Fruit fly (Drosophila melanogaster) whole organism, embryonic: ENCODE results near the gene CG12016.

ENCODE experiments used
- Ada2b ChIP-seq: fragments of 200-800 bp; sonication (Bioruptor generic); IDR thresholded peaks from 2 replicates; pipeline ENCODE4 v1.3.6; 2022; ENCODE audit warnings: missing biosample characterization, missing genetic modification characterization
- Awh ChIP-seq: fragments of 200-800 bp; sonication (Bioruptor generic); IDR thresholded peaks from 2 replicates; pipeline ENCODE4, ENCODE4 v1.3.6; 2022; ENCODE audit warnings: missing biosample characterization, missing genetic modification characterization
- CG10654 ChIP-seq: fragments of 200-800 bp; sonication (Bioruptor generic); optimal IDR thresholded peaks from 2 replicates; lab custom pipeline; 2016; ENCODE audit warnings: missing biosample characterization, missing genetic modification characterization
- CG12071 ChIP-seq: fragments of 200-800 bp; sonication (Bioruptor generic); optimal IDR thresholded peaks from 3 replicates; lab custom pipeline; 2018; ENCODE audit warnings: missing biosample characterization, mild to moderate bottlenecking, missing genetic modification characterization
- CG12391 ChIP-seq: fragments of 200-800 bp; sonication (Bioruptor generic); optimal IDR thresholded peaks from 3 replicates; lab custom pipeline; 2018; ENCODE audit warnings: missing biosample characterization, mild to moderate bottlenecking, missing genetic modification characterization, moderate library complexity
- CG14667 ChIP-seq: fragments of 200-800 bp; sonication (Bioruptor generic); IDR thresholded peaks from 2 replicates; pipeline ENCODE4 v1.3.6; 2022; ENCODE audit warnings: missing biosample characterization, missing genetic modification characterization
- CG15073 ChIP-seq: fragments of 200-800 bp; sonication (Bioruptor generic); optimal IDR thresholded peaks from 2 replicates; lab custom pipeline; 2016; ENCODE audit warnings: missing biosample characterization, missing genetic modification characterization
- CG15514 ChIP-seq: fragments of 200-800 bp; sonication (Bioruptor generic); optimal IDR thresholded peaks from 3 replicates; lab custom pipeline; 2017; ENCODE audit warnings: missing biosample characterization, missing genetic modification characterization, mild to moderate bottlenecking, moderate library complexity, missing genetic modification reagents
- CG17802 ChIP-seq: fragments of 200-800 bp; sonication (Bioruptor generic); optimal IDR thresholded peaks from 2 replicates; lab custom pipeline; 2018; ENCODE audit warnings: missing biosample characterization, mild to moderate bottlenecking, missing genetic modification characterization, moderate library complexity
- CG30403 ChIP-seq: fragments of 200-800 bp; sonication (Bioruptor generic); optimal IDR thresholded peaks from 3 replicates; lab custom pipeline; 2016; ENCODE audit warnings: missing biosample characterization, missing genetic modification characterization
- CG30431 ChIP-seq: fragments of 200-800 bp; sonication (Bioruptor generic); optimal IDR thresholded peaks from 2 replicates; lab custom pipeline; 2017; ENCODE audit warnings: missing biosample characterization, missing genetic modification characterization
- CG42726 ChIP-seq: fragments of 200-800 bp; sonication (Bioruptor generic); IDR thresholded peaks from 2 replicates; pipeline ENCODE4 v1.3.6; 2022; ENCODE audit warnings: missing biosample characterization, missing genetic modification characterization; ENCODE audit not compliant: partially characterized antibody
- CG4282 ChIP-seq: fragments of 200-800 bp; sonication (Bioruptor generic); optimal IDR thresholded peaks from 2 replicates; lab custom pipeline; 2016; ENCODE audit warnings: missing biosample characterization, missing genetic modification characterization
- CG6175 ChIP-seq: fragments of 200-800 bp; sonication (Bioruptor generic); IDR thresholded peaks from 3 replicates; pipeline ENCODE4 v1.3.6; 2022; ENCODE audit warnings: missing biosample characterization, missing genetic modification characterization
- CG6654 ChIP-seq: fragments of 200-800 bp; sonication (Bioruptor generic); optimal IDR thresholded peaks from 2 replicates; lab custom pipeline; 2017; ENCODE audit warnings: missing biosample characterization, mild to moderate bottlenecking, missing genetic modification characterization
- CG7357 ChIP-seq: fragments of 200-800 bp; sonication (Bioruptor generic); IDR thresholded peaks from 3 replicates; pipeline ENCODE4 v1.3.6; 2022; ENCODE audit warnings: missing biosample characterization, missing genetic modification characterization
- CG7372 ChIP-seq: fragments of 200-800 bp; sonication (Bioruptor generic); IDR thresholded peaks from 2 replicates; pipeline ENCODE4 v1.3.6; 2022; ENCODE audit warnings: missing biosample characterization, missing genetic modification characterization
- CG9437 ChIP-seq: fragments of 200-800 bp; sonication (Bioruptor generic); optimal IDR thresholded peaks from 2 replicates; lab custom pipeline; 2018; ENCODE audit warnings: missing biosample characterization, mild to moderate bottlenecking, missing genetic modification characterization
- CG9609 ChIP-seq: fragments of 200-800 bp; sonication (Bioruptor generic); optimal IDR thresholded peaks from 3 replicates; lab custom pipeline; 2016; ENCODE audit warnings: missing biosample characterization, missing genetic modification characterization
- Fer1 ChIP-seq: fragments of 200-800 bp; sonication (Bioruptor generic); optimal IDR thresholded peaks from 2 replicates; lab custom pipeline; 2017; ENCODE audit warnings: missing biosample characterization, mild to moderate bottlenecking, missing genetic modification characterization
- Mad ChIP-seq: fragments of 200-800 bp; sonication (Bioruptor generic); optimal IDR thresholded peaks from 2 replicates; lab custom pipeline; 2016; ENCODE audit warnings: missing biosample characterization, missing genetic modification characterization
- Max ChIP-seq: fragments of 200-800 bp; sonication (Bioruptor generic); optimal IDR thresholded peaks from 2 replicates; lab custom pipeline; 2016; ENCODE audit warnings: missing biosample characterization, mild to moderate bottlenecking, missing genetic modification characterization
- Mes4 ChIP-seq: fragments of 200-800 bp; sonication (Bioruptor generic); optimal IDR thresholded peaks from 2 replicates; lab custom pipeline; 2016; ENCODE audit warnings: missing biosample characterization, missing genetic modification characterization
- NC2β ChIP-seq: fragments of 200-800 bp; sonication (Bioruptor generic); optimal IDR thresholded peaks from 2 replicates; lab custom pipeline; 2016; ENCODE audit warnings: missing biosample characterization, missing genetic modification characterization
- Nf-YB ChIP-seq: fragments of 200-800 bp; sonication (Bioruptor generic); optimal IDR thresholded peaks from 3 replicates; lab custom pipeline; 2019; ENCODE audit warnings: missing biosample characterization, mild to moderate bottlenecking, missing genetic modification characterization, moderate library complexity
- Nf-YC ChIP-seq: fragments of 200-800 bp; optimal IDR thresholded peaks from 3 replicates; lab custom pipeline; 2019; ENCODE audit warnings: missing biosample characterization, mild to moderate bottlenecking, missing genetic modification characterization, moderate library complexity
- Oli ChIP-seq: fragments of 200-800 bp; sonication (Bioruptor generic); optimal IDR thresholded peaks from 2 replicates; lab custom pipeline; 2018; ENCODE audit warnings: missing biosample characterization, mild to moderate bottlenecking, missing genetic modification characterization, moderate library complexity
- Six4 ChIP-seq: fragments of 200-800 bp; sonication (Bioruptor generic); optimal IDR thresholded peaks from 2 replicates; lab custom pipeline; 2016; ENCODE audit warnings: missing biosample characterization, missing genetic modification characterization
- Sox100B ChIP-seq: fragments of 200-800 bp; sonication (Bioruptor generic); optimal IDR thresholded peaks from 3 replicates; lab custom pipeline; 2018; ENCODE audit warnings: missing biosample characterization, mild to moderate bottlenecking, missing genetic modification characterization
- br ChIP-seq: fragments of >200 bp; optimal IDR thresholded peaks from 2 replicates; lab custom pipeline; 2017
- dimm ChIP-seq: fragments of 200-800 bp; sonication (Bioruptor generic); IDR thresholded peaks from 2 replicates; pipeline ENCODE4 v1.3.6; 2022; ENCODE audit warnings: missing biosample characterization, missing genetic modification characterization
- dpn ChIP-seq, 2 experiments: fragments of 200-800 bp; sonication (Bioruptor generic); optimal IDR thresholded peaks; 3 replicates each; lab custom pipeline; 2016; ENCODE audit warnings: missing biosample characterization in 2 of 2, missing genetic modification characterization in 2 of 2
- exex ChIP-seq: fragments of 200-800 bp; sonication (Bioruptor generic); optimal IDR thresholded peaks from 4 replicates; lab custom pipeline; 2018; ENCODE audit warnings: missing biosample characterization, mild to moderate bottlenecking, missing genetic modification characterization, moderate library complexity
- fd102C ChIP-seq: fragments of 200-800 bp; sonication (Bioruptor generic); optimal IDR thresholded peaks from 2 replicates; lab custom pipeline; 2018; ENCODE audit warnings: missing biosample characterization, mild to moderate bottlenecking, missing genetic modification characterization, moderate library complexity
- luna ChIP-seq: fragments of 200-800 bp; sonication (Bioruptor generic); optimal IDR thresholded peaks from 2 replicates; lab custom pipeline; 2016; ENCODE audit warnings: missing biosample characterization, missing genetic modification characterization
- nmo ChIP-seq: fragments of 200-800 bp; sonication (Bioruptor generic); optimal IDR thresholded peaks from 2 replicates; lab custom pipeline; 2018; ENCODE audit warnings: missing biosample characterization, mild to moderate bottlenecking, missing genetic modification characterization, moderate library complexity
- nom ChIP-seq: fragments of 200-800 bp; sonication (Bioruptor generic); optimal IDR thresholded peaks from 2 replicates; lab custom pipeline; 2017; ENCODE audit warnings: missing biosample characterization, missing genetic modification characterization, mild to moderate bottlenecking, moderate library complexity, missing genetic modification reagents
- odd ChIP-seq: fragments of 200-800 bp; sonication (Bioruptor generic); optimal IDR thresholded peaks from 2 replicates; lab custom pipeline; 2017; ENCODE audit warnings: missing biosample characterization, mild to moderate bottlenecking, missing genetic modification characterization
- p53 ChIP-seq: fragments of 200-800 bp; sonication (Bioruptor generic); optimal IDR thresholded peaks from 2 replicates; lab custom pipeline; 2016; ENCODE audit warnings: missing biosample characterization, missing genetic modification characterization
- pb ChIP-seq: fragments of 200-800 bp; sonication (Bioruptor generic); optimal IDR thresholded peaks from 3 replicates; lab custom pipeline; 2016; ENCODE audit warnings: missing biosample characterization, missing genetic modification characterization
- psq ChIP-seq: fragments of 200-800 bp; sonication (Bioruptor generic); optimal IDR thresholded peaks from 2 replicates; lab custom pipeline; 2017; ENCODE audit warnings: missing biosample characterization, missing genetic modification characterization
- run ChIP-seq: fragments of 200-800 bp; sonication (Bioruptor generic); optimal IDR thresholded peaks from 3 replicates; lab custom pipeline; 2018; ENCODE audit warnings: missing biosample characterization, mild to moderate bottlenecking, missing genetic modification characterization
- sim ChIP-seq: fragments of 200-800 bp; sonication (Bioruptor generic); IDR thresholded peaks from 2 replicates; pipeline ENCODE4 v1.3.6; 2022; ENCODE audit warnings: missing biosample characterization, missing genetic modification characterization
- sima ChIP-seq: fragments of 200-800 bp; sonication (Bioruptor generic); optimal IDR thresholded peaks from 2 replicates; lab custom pipeline; 2016; ENCODE audit warnings: missing biosample characterization, missing genetic modification characterization
- slp2 ChIP-seq: fragments of 200-800 bp; sonication (Bioruptor generic); optimal IDR thresholded peaks from 2 replicates; lab custom pipeline; 2016; ENCODE audit warnings: missing biosample characterization, missing genetic modification characterization
- sob ChIP-seq: fragments of 200-800 bp; sonication (Bioruptor generic); IDR thresholded peaks from 2 replicates; pipeline ENCODE4 v1.3.6; 2022; ENCODE audit warnings: missing biosample characterization, missing genetic modification characterization
- tgo ChIP-seq: fragments of 200-800 bp; sonication (Bioruptor generic); IDR thresholded peaks from 3 replicates; pipeline ENCODE4 v1.3.6; 2022; ENCODE audit warnings: missing biosample characterization, missing genetic modification characterization
- trem ChIP-seq: fragments of 200-800 bp; optimal IDR thresholded peaks from 3 replicates; lab custom pipeline; 2019; ENCODE audit warnings: missing biosample characterization, mild to moderate bottlenecking, missing genetic modification characterization, moderate library complexity
- ttk ChIP-seq: fragments of 200-800 bp; sonication (Bioruptor generic); IDR thresholded peaks from 2 replicates; pipeline ENCODE4 v2.1.2; 2022; ENCODE audit warnings: missing biosample characterization, missing genetic modification characterization
- tup ChIP-seq: fragments of 200-800 bp; sonication (Bioruptor generic); optimal IDR thresholded peaks from 2 replicates; lab custom pipeline; 2016; ENCODE audit warnings: missing biosample characterization, mild to moderate bottlenecking, missing genetic modification characterization, moderate library complexity
- wor ChIP-seq: fragments of 200-800 bp; sonication (Bioruptor generic); IDR thresholded peaks from 2 replicates; pipeline ENCODE4 v1.3.6; 2022; ENCODE audit warnings: missing biosample characterization, missing genetic modification characterization
- yki ChIP-seq: fragments of >200 bp; optimal IDR thresholded peaks from 3 replicates; lab custom pipeline; 2018

The CG12016 gene

dm6 chr3L:3319223-3319643 is at the start of gene CG12016, which contains the start of the genes PIG-C and Dpm2 (continued):
- TF ChIP-seq CG12071 (no peak), CG7357 (GFP tag; lab: Robert Waterston, UW) (peak; percentile 54; the same call in 1 of the 3 replicates), Nf-YC (tag; lab: Kevin White, UChicago) (peak; percentile 70), NC2β (GFP tag; lab: Kevin White, UChicago) (peak; percentile 63), sima (GFP tag; lab: Kevin White, UChicago) (no peak), psq (peak; percentile 5), Awh (no peak), CG7372 (GFP tag; lab: Robert Waterston, UW) (peak; percentile 65), CG4282 (GFP tag; lab: Kevin White, UChicago) (peak; percentile 19), sob (GFP tag; lab: Robert Waterston, UW) (peak; percentile 73), Six4 (peak; percentile 38), sim (GFP tag; lab: Robert Waterston, UW) (no peak), exex (no peak), CG10654 (GFP tag; lab: Kevin White, UChicago) (peak; percentile 22), br (lab: Kevin White, UChicago) (no peak), slp2 (GFP tag; lab: Kevin White, UChicago) (peak; percentile 66), trem (tag; lab: Kevin White, UChicago) (peak; percentile 77), fd102C (GFP tag; lab: Kevin White, UChicago) (no peak), pb (peak; percentile 18), Sox100B (no peak), CG9437 (GFP tag; lab: Kevin White, UChicago) (peak; percentile 14), run (tag; lab: Kevin White, UChicago) (no peak), CG6175 (GFP tag; lab: Robert Waterston, UW) (no peak), CG17802 (tag; lab: Kevin White, UChicago) (peak; percentile 18), Nf-YB (GFP tag; lab: Kevin White, UChicago) (no peak), CG9609 (GFP tag; lab: Kevin White, UChicago) (peak; percentile 67), tgo (GFP tag; lab: Robert Waterston, UW) (peak; percentile 65; the same call in 2 of the 3 replicates), CG15073 (no peak), yki (lab: Kevin White, UChicago) (no peak), CG30431 (GFP tag; lab: Kevin White, UChicago) (peak; percentile 19), nom (peak; percentile 24), wor (no peak), tup (peak; percentile 20), ttk (peak; percentile 55; the same call in 1 of the 2 replicates), Mad (GFP tag; lab: Kevin White, UChicago) (peak; percentile 73), CG42726 (GFP tag; lab: Robert Waterston, UW) (peak; percentile 95), Mes4 (GFP tag; lab: Kevin White, UChicago) (peak; percentile 41), dimm (no peak), luna (GFP tag; lab: Kevin White, UChicago) (peak; percentile 58), Ada2b (GFP tag; lab: Robert Waterston, UW) (peak; percentile 43; the same call in 1 of the 2 replicates), Fer1 (GFP tag; lab: Kevin White, UChicago) (peak; percentile 56), Oli (peak; percentile 28), CG14667 (GFP tag; lab: Robert Waterston, UW) (peak; percentile 60), CG6654 (GFP tag; lab: Kevin White, UChicago) (no peak), p53 (GFP tag; lab: Kevin White, UChicago) (no peak), odd (GFP tag; lab: Kevin White, UChicago) (no peak), CG15514 (no peak), Max (peak; percentile 66), dpn (GFP tag; optimal IDR thresholded peaks at IDR 0.05; lab: Kevin White, UChicago) (peak; percentile 76 to 82), nmo (peak; percentile 88), CG12391 (tag; lab: Kevin White, UChicago) (peak; percentile 84), CG30403 (GFP tag; lab: Kevin White, UChicago) (peak; percentile 86)
